Fruit fly (Drosophila melanogaster): ENCODE results near the gene fne.
A peak's percentile ranks its signal among the peaks of the same experiment; 100 is the strongest.

The fne gene

DNA sequence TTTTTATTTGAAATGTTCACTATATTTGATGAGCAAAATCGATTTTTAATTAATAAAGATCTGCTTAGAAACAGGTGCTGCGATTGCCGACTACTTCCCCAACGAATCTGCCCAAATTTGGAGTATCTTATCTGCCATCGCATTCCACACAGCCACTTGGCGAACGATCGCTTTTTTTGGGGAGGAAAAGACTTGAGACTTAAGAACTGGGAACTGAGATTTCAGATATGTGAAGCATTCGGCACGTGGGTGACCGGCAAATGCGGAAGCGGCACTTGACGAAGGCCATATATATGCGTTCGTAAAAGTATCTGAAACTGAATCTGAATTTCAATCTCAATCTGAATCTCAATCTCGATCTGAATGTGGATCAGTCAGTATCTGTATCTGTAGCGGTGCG, 23.3 kb upstream of the fne start:
- TF ChIP-seq pan (optimal IDR thresholded peaks at IDR 0.05) (no peak), Mio (GFP tag; optimal IDR thresholded peaks at IDR 0.05) (no peak), brk (GFP tag; optimal IDR thresholded peaks at IDR 0.05) (no peak), Hr83 (GFP tag; optimal IDR thresholded peaks at IDR 0.05; ENCODE audit: poor library complexity, severe bottlenecking) (no peak), jim (GFP tag; optimal IDR thresholded peaks at IDR 0.05) (no peak), HLH106 (tag; optimal IDR thresholded peaks at IDR 0.05) (no peak), Dfd (GFP tag; optimal IDR thresholded peaks at IDR 0.05) (no peak), Abd-B (GFP tag; optimal IDR thresholded peaks at IDR 0.05) (no peak), fru (GFP tag; optimal IDR thresholded peaks at IDR 0.05) (no peak), br (GFP tag; optimal IDR thresholded peaks at IDR 0.05) (no peak)

dm6 chrX:12895114-12895723, 22.1 kb upstream of the fne start:
- no peak for TF ChIP-seq tai (GFP tag; optimal IDR thresholded peaks at IDR 0.05)
- TF ChIP-seq Rel (GFP tag; optimal IDR thresholded peaks at IDR 0.05), result no peak
- TF ChIP-seq Rel (tag; optimal IDR thresholded peaks at IDR 0.05), result peak; percentile 46
- peak; percentile 42 for TF ChIP-seq ey (GFP tag; optimal IDR thresholded peaks at IDR 0.05)
- no peak for TF ChIP-seq Jra (GFP tag; optimal IDR thresholded peaks at IDR 0.05)
- TF ChIP-seq CrebA (GFP tag; optimal IDR thresholded peaks at IDR 0.05; ENCODE audit: borderline replicate concordance), result no peak
- no peak for TF ChIP-seq brk (GFP tag; optimal IDR thresholded peaks at IDR 0.05)
- TF ChIP-seq dl (GFP tag; optimal IDR thresholded peaks at IDR 0.05; ENCODE audit: insufficient read depth in 1 of 2, partially characterized antibody in 2 of 2), result peak; percentile 45 to 71
- no peak for TF ChIP-seq sv (GFP tag; optimal IDR thresholded peaks at IDR 0.05)
- no peak for TF ChIP-seq HLH106 (tag; optimal IDR thresholded peaks at IDR 0.05)
- no peak for TF ChIP-seq Abd-B (GFP tag; optimal IDR thresholded peaks at IDR 0.05)
- TF ChIP-seq Sp1 (GFP tag; optimal IDR thresholded peaks at IDR 0.05), result no peak
- no peak for TF ChIP-seq sage (GFP tag; optimal IDR thresholded peaks at IDR 0.05)
- TF ChIP-seq h (GFP tag; optimal IDR thresholded peaks at IDR 0.05), result peak; percentile 41
- peak; percentile 34 for TF ChIP-seq OdsH (GFP tag; optimal IDR thresholded peaks at IDR 0.05)
- no peak for TF ChIP-seq CG32264 (GFP tag; optimal IDR thresholded peaks at IDR 0.05)
- TF ChIP-seq Hnf4 (GFP tag; optimal IDR thresholded peaks at IDR 0.05), result no peak
- peak; percentile 44 for TF ChIP-seq psq (GFP tag; optimal IDR thresholded peaks at IDR 0.05)
- no peak for TF ChIP-seq woc (GFP tag; optimal IDR thresholded peaks at IDR 0.05)
- no peak for TF ChIP-seq Vsx2 (GFP tag; optimal IDR thresholded peaks at IDR 0.05; ENCODE audit: partially characterized antibody)
- no peak for TF ChIP-seq dmrt93B (GFP tag; optimal IDR thresholded peaks at IDR 0.05)
- TF ChIP-seq usp (GFP tag; optimal IDR thresholded peaks at IDR 0.05), result no peak
- no peak for TF ChIP-seq Hr83 (GFP tag; optimal IDR thresholded peaks at IDR 0.05; ENCODE audit: poor library complexity, severe bottlenecking)
- TF ChIP-seq rgr (GFP tag; optimal IDR thresholded peaks at IDR 0.05), result peak; percentile 61
- no peak for TF ChIP-seq br (GFP tag; optimal IDR thresholded peaks at IDR 0.05)
- TF ChIP-seq Myc (optimal IDR thresholded peaks at IDR 0.05), result no peak
- TF ChIP-seq lola (GFP tag; optimal IDR thresholded peaks at IDR 0.05), result no peak
- TF ChIP-seq Hr78 (GFP tag; optimal IDR thresholded peaks at IDR 0.05), result no peak
- no peak for TF ChIP-seq GATAd (GFP tag; optimal IDR thresholded peaks at IDR 0.05)
- TF ChIP-seq N (GFP tag; optimal IDR thresholded peaks at IDR 0.05), result no peak
- no peak for TF ChIP-seq Mio (GFP tag; optimal IDR thresholded peaks at IDR 0.05)
- no peak for TF ChIP-seq jim (GFP tag; optimal IDR thresholded peaks at IDR 0.05)
- peak; percentile 43 for TF ChIP-seq fru (GFP tag; optimal IDR thresholded peaks at IDR 0.05)
- no peak for TF ChIP-seq dsf (GFP tag; optimal IDR thresholded peaks at IDR 0.05; ENCODE audit: borderline replicate concordance)
- peak; percentile 36 for TF ChIP-seq Dif (GFP tag; optimal IDR thresholded peaks at IDR 0.05; ENCODE audit: partially characterized antibody)
- no peak for TF ChIP-seq CG9705 (GFP tag; optimal IDR thresholded peaks at IDR 0.05)
- no peak for TF ChIP-seq pan (optimal IDR thresholded peaks at IDR 0.05)
- no peak for TF ChIP-seq Dfd (GFP tag; optimal IDR thresholded peaks at IDR 0.05)
- TF ChIP-seq foxo (GFP tag; optimal IDR thresholded peaks at IDR 0.05), result peak in 1 of 2 experiments; percentile 43

DNA sequence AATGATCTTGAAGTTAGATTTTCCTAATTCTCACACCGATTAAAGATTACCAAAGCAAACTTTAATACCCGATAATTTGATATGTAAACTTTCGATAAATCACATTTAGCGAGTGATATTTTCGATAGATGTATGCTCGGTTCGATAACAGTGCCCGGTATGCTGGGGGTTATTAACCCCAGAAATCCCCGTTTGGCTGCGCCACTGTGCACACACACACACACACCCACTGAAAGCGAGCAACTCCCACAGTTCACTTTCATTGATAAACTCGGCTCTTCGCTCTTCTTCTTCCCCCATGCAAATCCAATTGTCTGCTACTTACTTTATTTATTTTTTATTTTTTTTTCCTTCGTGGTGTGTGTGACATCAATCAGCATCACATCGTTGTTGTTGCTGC, 20.9 kb upstream of the fne start:
- no peak for TF ChIP-seq OdsH (GFP tag; optimal IDR thresholded peaks at IDR 0.05)
- no peak for TF ChIP-seq dmrt93B (GFP tag; optimal IDR thresholded peaks at IDR 0.05)
- no peak for TF ChIP-seq dsf (GFP tag; optimal IDR thresholded peaks at IDR 0.05; ENCODE audit: borderline replicate concordance)
- no peak for TF ChIP-seq br (GFP tag; optimal IDR thresholded peaks at IDR 0.05)
- TF ChIP-seq Dfd (GFP tag; optimal IDR thresholded peaks at IDR 0.05), result no peak
- no peak for TF ChIP-seq fru (GFP tag; optimal IDR thresholded peaks at IDR 0.05)
- TF ChIP-seq CG32264 (GFP tag; optimal IDR thresholded peaks at IDR 0.05), result no peak
- TF ChIP-seq Hr83 (GFP tag; optimal IDR thresholded peaks at IDR 0.05; ENCODE audit: poor library complexity, severe bottlenecking), result no peak
- no peak for TF ChIP-seq Vsx2 (GFP tag; optimal IDR thresholded peaks at IDR 0.05; ENCODE audit: partially characterized antibody)
- no peak for TF ChIP-seq rgr (GFP tag; optimal IDR thresholded peaks at IDR 0.05)
- TF ChIP-seq Rel (GFP tag; optimal IDR thresholded peaks at IDR 0.05), result no peak
- peak; percentile 65 for TF ChIP-seq Rel (tag; optimal IDR thresholded peaks at IDR 0.05)
- no peak for TF ChIP-seq sv (GFP tag; optimal IDR thresholded peaks at IDR 0.05)
- TF ChIP-seq woc (GFP tag; optimal IDR thresholded peaks at IDR 0.05), result no peak
- TF ChIP-seq Hnf4 (GFP tag; optimal IDR thresholded peaks at IDR 0.05), result no peak
- no peak for TF ChIP-seq dl (GFP tag; optimal IDR thresholded peaks at IDR 0.05; ENCODE audit: insufficient read depth in 1 of 2, partially characterized antibody in 2 of 2)
- peak; percentile 13 for TF ChIP-seq HLH106 (tag; optimal IDR thresholded peaks at IDR 0.05)
- no peak for TF ChIP-seq CG9705 (GFP tag; optimal IDR thresholded peaks at IDR 0.05)
